Fruit fly (Drosophila melanogaster): ENCODE measurements around the gene CG10587.

CG10587 gene

DNA sequence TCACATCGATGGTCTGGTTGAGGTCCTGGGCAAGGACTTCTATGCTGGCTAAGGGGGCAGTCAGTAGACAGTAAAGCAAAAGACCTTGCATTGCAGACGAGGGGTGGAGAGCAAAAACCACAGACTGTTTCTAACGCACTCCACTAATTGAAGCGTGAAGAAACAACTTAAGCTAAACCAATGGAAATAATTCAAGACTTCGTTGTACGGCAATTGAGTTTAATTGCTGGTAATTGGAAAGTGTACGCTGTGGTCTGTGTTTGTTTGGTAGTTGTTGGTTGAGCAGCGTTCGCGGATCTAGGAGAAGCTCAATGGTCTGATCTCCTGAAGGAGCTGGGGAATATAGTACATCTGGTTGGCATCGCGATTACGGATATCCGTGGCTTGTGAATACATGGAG, at the start of gene CG10587:
Gene CG10587 (minus strand): TSS at position 101 of the 400 bp plus-strand sequence.
- TF ChIP-seq CG17801 (GFP tag; optimal IDR thresholded peaks at IDR 0.05; ENCODE audit: partially characterized antibody): no peak

DNA sequence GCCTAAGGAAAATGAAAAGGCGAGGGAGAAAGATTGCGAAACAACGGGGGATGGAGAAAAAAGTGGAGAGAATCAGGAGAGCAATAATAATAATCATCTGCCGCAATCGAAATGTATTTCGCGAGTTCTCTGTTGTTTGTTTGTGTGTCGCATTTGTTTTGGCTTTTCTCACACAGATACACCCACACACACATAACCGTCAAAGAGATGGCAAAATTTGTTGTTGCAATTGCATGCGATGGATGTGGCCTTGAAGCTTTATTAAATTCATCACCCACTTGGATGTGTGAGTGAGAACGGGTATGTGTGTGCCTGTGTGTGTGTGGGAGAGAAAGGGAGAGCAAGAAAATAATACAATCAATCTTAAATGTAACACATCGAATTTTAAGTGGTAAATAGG, 49.3 kb upstream of the CG10587 start:
- TF ChIP-seq CG17801 (GFP tag; optimal IDR thresholded peaks at IDR 0.05; ENCODE audit: partially characterized antibody): no peak

DNA sequence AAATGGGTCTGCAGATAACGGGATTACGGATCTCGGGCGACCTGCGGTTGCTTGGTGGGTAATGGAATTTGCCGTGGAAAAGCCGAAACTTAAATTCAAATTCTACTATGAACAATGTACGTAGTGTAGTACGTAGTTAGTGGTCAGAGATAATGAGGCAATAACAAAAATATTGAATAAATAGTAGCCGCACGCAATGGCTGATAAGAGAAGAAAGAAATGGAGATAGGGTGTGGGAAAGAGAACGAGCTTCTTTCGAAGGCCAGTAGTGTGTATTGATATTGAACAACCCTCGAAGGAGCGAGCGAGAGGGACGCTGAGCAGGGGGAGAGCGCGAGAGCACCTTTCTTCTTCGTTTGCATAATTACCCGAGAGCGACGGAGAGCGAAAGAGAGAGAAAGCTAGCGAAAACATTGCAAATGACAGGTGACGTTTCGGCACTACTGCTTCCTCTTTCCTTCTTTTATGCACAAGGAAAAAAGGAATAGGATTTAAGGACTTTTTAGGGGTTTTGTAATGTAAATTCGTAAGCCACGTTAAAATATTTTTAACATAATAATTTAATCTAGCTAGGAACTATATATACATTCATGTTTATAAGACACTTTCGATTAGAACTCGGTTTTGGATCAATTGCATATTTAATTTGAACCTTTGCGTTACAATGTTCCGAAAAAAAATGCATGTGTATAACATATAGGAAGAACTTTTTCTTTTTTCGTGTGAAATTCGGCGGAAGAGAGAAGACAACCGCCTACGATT, 48.7 kb upstream of the CG10587 start:
- no peak for TF ChIP-seq CG17801 (GFP tag; optimal IDR thresholded peaks at IDR 0.05; ENCODE audit: partially characterized antibody)

DNA sequence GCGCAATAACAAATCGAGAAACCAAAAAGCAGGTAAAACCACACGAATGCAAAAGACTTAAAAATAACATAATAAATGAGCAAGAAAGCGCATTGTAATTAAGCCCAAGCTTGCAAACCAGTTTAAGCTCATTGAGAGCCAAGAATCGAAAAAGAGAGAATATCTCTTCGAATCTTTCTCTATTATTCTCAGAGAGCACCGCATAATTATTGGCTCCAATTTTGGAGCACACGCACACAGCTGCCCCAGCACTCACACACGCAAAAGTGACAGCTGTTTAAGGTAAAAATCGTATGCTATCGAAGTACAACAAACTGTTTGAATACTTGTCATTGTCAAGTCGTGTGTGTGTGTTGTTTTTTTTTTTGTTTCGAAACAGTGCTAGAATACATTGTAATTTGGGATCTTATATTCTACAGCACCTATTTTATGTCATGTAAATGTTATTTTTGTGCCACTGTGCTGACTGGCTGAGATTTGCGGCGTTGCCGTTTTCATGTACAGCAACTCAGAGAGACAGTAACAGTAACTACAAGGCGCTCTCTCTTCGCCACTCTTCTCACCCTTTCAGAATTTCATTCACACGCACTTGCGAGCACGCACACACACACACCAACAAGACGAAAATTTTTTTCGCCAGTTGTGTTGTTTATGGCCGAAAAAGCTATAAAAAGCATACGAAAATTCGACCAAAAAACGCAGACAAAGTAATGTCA, 47.2 kb upstream of the CG10587 start:
- TF ChIP-seq CG17801 (GFP tag; optimal IDR thresholded peaks at IDR 0.05; ENCODE audit: partially characterized antibody): no peak

DNA sequence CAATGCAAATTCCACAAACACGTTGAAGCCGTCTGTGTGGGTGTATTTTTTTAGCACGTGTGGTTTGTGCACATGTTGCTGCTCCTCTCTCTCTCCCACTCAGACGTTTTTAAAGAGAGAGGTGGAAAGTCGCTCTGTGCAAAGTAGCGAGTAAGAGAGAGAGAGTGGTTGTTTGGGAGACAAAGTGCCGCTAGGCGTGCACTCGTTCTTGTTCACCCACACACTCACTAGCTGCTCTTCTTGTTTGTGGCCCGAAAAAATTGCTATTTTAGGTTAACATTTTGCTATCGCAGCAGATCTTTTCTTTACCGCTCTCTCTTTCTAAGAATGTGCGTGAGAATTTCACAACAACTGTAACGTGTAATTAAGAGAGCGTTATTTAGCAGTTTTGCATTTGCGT, 46.5 kb upstream of the CG10587 start:
- no peak for TF ChIP-seq CG17801 (GFP tag; optimal IDR thresholded peaks at IDR 0.05; ENCODE audit: partially characterized antibody)

DNA sequence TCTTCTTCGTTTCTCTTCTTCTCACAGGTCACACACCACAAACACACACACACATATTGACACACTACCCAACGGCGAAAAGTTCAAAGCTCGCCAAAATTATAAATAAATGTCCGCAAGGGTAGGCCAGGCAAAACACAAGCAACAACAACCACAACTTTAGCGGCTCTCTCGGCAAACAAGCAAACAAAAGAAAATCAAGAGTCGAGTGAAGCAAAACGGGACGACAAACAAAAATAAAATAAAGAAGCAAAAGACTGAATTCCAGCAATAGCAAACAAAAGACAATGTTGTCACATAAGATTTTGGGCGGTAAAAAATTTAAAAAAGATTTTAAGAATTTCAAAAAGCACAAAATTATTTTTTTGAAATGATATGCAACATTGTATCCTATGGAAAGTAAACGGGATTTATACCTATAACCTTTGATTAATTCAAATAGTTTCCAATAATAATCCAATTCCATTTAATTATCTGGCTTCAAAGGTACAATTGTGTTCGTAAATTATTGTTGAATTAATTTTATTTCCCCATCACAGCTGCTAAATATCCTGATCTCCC, 46.0 kb upstream of the CG10587 start:
- no peak for TF ChIP-seq CG17801 (GFP tag; optimal IDR thresholded peaks at IDR 0.05; ENCODE audit: partially characterized antibody)

DNA sequence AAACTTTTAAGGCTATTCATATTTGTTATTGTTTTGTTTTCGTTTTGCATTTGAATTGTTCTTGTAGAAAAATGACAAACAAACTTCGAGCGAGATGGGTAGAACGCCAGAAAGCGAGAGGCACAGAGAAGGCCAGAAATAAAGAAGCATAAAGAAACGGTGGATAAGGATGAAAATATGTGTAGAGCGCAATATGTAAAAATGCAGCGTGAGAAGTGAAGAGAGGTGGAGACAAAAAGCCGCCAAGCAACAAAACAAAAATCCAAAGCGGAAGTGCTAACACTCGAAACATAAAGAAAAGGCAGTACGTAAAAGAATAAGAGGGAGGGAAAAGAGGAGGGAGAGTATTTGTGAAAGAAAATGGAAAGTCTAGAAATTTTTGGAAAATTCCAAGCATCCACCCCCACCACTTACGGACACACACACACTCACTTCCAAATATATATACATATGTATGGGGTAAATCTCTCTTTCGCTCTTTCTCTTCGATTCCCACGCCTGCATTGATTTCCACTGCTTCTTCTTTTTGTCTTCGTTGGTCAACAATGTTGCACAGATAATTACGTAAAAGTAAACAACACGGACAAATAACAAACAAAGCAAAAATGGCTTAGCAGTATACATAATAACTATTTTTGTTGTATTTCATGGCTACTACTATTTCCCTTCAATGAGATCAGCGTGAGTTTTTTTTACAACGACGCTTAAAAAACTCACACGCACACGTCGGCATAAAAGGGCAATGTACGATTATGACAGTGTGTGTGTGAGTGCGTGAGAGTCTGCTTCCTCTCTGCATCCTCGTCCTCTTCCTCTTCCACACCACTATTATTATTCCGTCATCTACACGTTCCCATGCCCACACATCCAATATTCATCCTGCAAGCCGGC, 45.3 kb upstream of the CG10587 start:
- no peak for TF ChIP-seq CG17801 (GFP tag; optimal IDR thresholded peaks at IDR 0.05; ENCODE audit: partially characterized antibody)

DNA sequence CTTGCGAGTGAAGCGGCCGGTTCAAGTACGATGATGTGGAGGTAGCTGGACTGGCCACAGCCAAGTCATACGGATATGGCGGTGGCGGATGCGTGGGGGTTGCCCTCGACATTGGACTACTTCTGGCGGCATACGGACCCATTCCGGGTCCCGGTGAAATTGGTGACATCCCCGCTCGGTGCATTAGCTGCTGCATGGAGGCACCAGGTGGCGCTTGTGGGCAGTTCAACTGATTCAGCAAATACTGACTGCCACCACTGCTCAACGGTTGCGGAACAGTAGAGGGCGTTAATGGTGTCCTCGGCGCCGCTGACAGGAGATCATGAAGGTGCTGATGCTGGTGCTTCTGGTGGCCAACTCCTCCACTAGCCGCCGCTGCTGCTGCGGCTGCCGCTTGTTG, 37.3 kb upstream of the CG10587 start:
- TF ChIP-seq CG17801 (GFP tag; optimal IDR thresholded peaks at IDR 0.05; ENCODE audit: partially characterized antibody): no peak

DNA sequence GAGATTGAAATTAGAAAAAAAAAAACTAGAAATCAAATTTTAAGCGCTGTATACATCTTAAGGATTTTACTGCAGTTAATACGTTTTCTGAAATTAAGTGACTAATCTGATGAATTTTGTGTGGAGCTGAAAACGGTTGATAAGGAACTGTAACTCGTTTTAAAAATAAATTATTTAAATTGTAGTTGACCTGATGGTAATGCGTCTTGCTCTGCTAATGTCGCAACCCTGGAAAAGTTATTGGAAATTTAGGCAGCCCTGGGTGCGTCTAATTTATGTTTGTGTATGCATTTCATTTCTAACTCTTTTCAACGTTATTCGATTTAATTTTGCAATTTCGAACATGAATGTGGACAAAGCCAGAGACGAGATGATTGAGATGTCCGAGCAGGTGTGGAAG, 29.0 kb upstream of the CG10587 start, which contains the start of gene CG12984:
Gene CG12984 (plus strand): TSS at position 301 of the 400 bp plus-strand sequence.
- TF ChIP-seq CG17801 (GFP tag; optimal IDR thresholded peaks at IDR 0.05; ENCODE audit: partially characterized antibody): no peak

DNA sequence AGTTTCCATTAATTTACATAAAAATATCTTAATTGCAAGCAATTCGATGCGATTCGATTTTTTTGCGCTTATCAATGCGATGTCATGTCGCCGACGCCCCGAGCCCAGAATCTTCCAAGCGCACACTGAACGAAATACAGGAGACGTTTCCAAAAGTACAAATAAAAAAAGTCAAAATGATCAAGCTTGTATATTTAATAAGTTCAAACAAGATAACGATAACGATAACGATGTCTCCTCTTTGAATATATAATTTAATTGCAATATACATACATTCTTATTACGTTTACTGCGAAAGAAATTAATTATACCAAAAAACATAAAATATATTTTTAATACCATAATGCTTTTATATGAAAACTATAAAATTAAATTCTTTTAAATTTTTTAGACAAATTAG, 27.9 kb upstream of the CG10587 start:
- TF ChIP-seq CG17801 (GFP tag; optimal IDR thresholded peaks at IDR 0.05; ENCODE audit: partially characterized antibody): no peak

DNA sequence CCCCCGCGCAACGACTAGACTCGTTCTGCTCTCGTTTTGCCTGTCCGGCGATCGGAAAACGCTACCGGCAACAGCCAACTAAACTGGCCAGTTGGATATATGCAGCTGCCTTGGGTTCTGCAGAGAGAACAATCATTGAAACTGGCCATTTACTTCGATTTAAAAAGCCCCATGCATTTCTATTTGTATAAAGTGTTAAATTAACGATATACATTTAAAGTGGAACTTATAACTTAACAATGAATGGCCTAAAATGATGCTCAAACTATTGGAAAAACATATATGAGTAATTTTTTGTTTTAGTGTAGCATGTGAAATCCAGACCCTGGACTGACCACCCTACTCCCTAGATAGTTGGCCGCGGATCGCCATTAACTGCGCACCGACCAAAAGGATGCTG, 26.5 kb upstream of the CG10587 start:
- TF ChIP-seq CG17801 (GFP tag; optimal IDR thresholded peaks at IDR 0.05; ENCODE audit: partially characterized antibody): no peak

DNA sequence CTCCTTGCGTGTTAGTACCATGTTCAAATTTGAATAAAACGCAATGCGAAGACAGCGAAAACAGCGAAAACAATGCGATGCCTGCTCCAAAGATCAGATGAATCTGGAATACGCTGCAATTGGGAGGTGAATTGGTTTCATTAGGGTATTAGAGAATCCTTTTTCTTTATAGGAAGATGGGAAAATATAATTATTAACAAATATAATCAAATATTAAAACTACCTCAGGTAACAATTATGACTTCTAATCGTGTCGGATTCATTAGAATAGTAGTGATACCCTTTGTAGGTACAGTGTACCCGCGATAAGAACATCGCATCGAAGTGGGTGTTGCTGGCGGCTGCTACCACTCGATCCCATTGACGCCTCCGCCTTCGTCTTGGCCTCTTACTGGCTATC, 25.5 kb upstream of the CG10587 start:
- TF ChIP-seq CG17801 (GFP tag; optimal IDR thresholded peaks at IDR 0.05; ENCODE audit: partially characterized antibody): no peak

DNA sequence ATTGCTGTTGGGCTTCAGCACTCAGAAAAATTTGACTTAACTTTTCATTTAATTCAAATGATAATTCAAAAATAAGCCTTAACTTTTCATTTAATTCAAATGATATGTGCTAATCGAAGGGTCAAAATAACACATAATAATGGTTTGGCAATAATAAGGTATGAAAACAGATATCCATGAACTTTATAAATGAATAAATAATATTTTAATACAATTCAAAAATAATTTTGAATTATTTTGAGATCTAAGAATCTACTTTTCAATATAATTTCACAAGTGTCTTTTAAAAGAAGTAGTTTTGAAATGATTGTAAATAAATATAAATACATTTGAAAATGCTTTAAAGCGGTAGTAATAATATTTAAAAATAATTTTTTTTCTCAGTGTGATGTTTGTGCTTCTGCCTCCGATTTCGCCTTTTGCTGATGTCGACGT, 24.6 kb upstream of the CG10587 start:
- TF ChIP-seq CG17801 (GFP tag; optimal IDR thresholded peaks at IDR 0.05; ENCODE audit: partially characterized antibody): no peak

DNA sequence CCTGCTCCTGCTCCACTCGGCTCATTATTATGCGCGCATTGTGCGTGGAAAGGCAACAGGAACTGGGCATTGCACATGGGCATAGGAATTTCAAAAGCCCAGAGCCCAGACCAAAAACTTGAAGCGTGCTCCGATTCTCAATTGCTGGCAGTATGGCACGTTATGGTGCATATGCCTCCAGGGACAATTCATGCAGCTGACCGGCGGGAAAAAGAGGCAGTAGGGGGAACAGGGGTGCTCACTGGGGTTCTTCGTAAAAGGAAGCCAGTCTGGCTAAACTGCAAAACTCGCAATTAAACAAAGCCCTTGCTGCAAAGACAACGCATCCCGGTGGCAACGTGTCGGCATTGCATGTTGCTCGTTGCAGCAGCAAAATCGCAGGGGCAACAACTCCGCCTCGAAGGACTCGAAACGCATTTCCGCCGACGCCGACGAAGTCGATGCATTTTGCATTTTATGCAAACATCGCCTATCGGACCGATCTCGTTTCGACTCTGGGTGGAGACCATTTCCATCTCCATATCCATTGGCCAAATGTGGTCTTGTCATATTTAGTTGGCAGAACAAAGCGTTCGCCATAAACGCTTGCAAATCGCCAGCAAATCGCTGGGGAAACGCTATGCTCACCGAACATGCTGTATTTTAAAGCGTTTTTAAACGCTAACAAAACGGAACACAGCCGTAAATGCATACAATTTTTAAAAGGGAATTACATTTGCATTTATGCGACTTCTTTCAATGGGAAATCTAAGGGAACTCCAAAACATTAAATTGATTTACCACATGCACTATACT, 22.3 kb upstream of the CG10587 start:
- TF ChIP-seq CG17801 (GFP tag; optimal IDR thresholded peaks at IDR 0.05; ENCODE audit: partially characterized antibody): no peak

Measured in ovary, adult (tissue).